Fruit fly (Drosophila melanogaster): Measurements from ENCODE around the gene CG31142.

Gene CG31142

DNA sequence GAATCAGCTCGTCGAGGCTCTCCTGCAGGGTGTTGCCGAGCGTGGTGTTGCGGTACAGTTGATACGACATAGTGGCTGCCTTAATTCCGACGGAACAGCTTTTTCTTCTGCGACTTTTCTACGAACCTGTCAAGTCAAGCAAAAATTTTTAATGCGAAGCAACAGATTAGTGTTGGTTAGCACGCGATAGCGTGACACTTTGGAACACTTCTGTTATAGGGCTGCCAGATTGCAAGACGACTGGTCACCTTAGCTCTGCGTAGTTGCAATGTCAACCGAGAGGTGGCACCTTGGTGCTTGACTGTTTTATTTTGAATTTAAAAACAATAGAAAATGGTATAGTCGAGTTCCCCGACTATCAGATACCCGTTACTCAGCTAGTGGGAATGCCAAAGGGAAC is 38.2 kb upstream of the CG31142 start, which contains the start of gene TfIIA-S:
Gene TfIIA-S (minus strand): TSS at position 175 of the 400 bp plus-strand sequence.
- peak; percentile 58 for TF ChIP-seq dmrt93B (GFP tag; optimal IDR thresholded peaks at IDR 0.05)
- no peak for TF ChIP-seq Hnf4 (GFP tag; optimal IDR thresholded peaks at IDR 0.05)
- no peak for TF ChIP-seq sage (GFP tag; optimal IDR thresholded peaks at IDR 0.05)
- TF ChIP-seq tai (GFP tag; optimal IDR thresholded peaks at IDR 0.05) = no peak
- TF ChIP-seq h (GFP tag; optimal IDR thresholded peaks at IDR 0.05) = peak; percentile 83
- TF ChIP-seq lola (GFP tag; optimal IDR thresholded peaks at IDR 0.05) = no peak
- TF ChIP-seq Dfd (GFP tag; optimal IDR thresholded peaks at IDR 0.05) = no peak
- TF ChIP-seq fru (GFP tag; optimal IDR thresholded peaks at IDR 0.05) = peak; percentile 72
- TF ChIP-seq psq (GFP tag; optimal IDR thresholded peaks at IDR 0.05) = peak; percentile 58
- peak; percentile 71 for TF ChIP-seq HLH106 (tag; optimal IDR thresholded peaks at IDR 0.05)
- peak; percentile 10 for TF ChIP-seq CG32264 (GFP tag; optimal IDR thresholded peaks at IDR 0.05)
- TF ChIP-seq woc (GFP tag; optimal IDR thresholded peaks at IDR 0.05) = no peak
- no peak for TF ChIP-seq Hr78 (GFP tag; optimal IDR thresholded peaks at IDR 0.05)
- TF ChIP-seq foxo (GFP tag; optimal IDR thresholded peaks at IDR 0.05) = peak in 1 of 2 experiments; percentile 88
- TF ChIP-seq brk (GFP tag; optimal IDR thresholded peaks at IDR 0.05) = no peak
- peak; percentile 57 for TF ChIP-seq Jra (GFP tag; optimal IDR thresholded peaks at IDR 0.05)
- TF ChIP-seq CrebA (GFP tag; optimal IDR thresholded peaks at IDR 0.05; ENCODE audit: borderline replicate concordance) = no peak
- TF ChIP-seq Sp1 (GFP tag; optimal IDR thresholded peaks at IDR 0.05) = peak; percentile 61
- peak; percentile 87 for TF ChIP-seq rgr (GFP tag; optimal IDR thresholded peaks at IDR 0.05)
- peak; percentile 66 for TF ChIP-seq OdsH (GFP tag; optimal IDR thresholded peaks at IDR 0.05)
- no peak for TF ChIP-seq usp (GFP tag; optimal IDR thresholded peaks at IDR 0.05)
- TF ChIP-seq Abd-B (GFP tag; optimal IDR thresholded peaks at IDR 0.05) = no peak
- peak; percentile 79 for TF ChIP-seq br (GFP tag; optimal IDR thresholded peaks at IDR 0.05)
- TF ChIP-seq N (GFP tag; optimal IDR thresholded peaks at IDR 0.05) = no peak
- TF ChIP-seq Myc (optimal IDR thresholded peaks at IDR 0.05) = no peak
- TF ChIP-seq ey (GFP tag; optimal IDR thresholded peaks at IDR 0.05) = peak; percentile 75
- peak; percentile 45 for TF ChIP-seq GATAd (GFP tag; optimal IDR thresholded peaks at IDR 0.05)
- TF ChIP-seq dsf (GFP tag; optimal IDR thresholded peaks at IDR 0.05; ENCODE audit: borderline replicate concordance) = no peak
- TF ChIP-seq Hr83 (GFP tag; optimal IDR thresholded peaks at IDR 0.05; ENCODE audit: poor library complexity, severe bottlenecking) = peak; percentile 95
- TF ChIP-seq Rel (GFP tag; optimal IDR thresholded peaks at IDR 0.05) = no peak
- TF ChIP-seq Rel (tag; optimal IDR thresholded peaks at IDR 0.05) = peak; percentile 69
- no peak for TF ChIP-seq Vsx2 (GFP tag; optimal IDR thresholded peaks at IDR 0.05; ENCODE audit: partially characterized antibody)
- TF ChIP-seq Dif (GFP tag; optimal IDR thresholded peaks at IDR 0.05; ENCODE audit: partially characterized antibody) = peak; percentile 62
- no peak for TF ChIP-seq jim (GFP tag; optimal IDR thresholded peaks at IDR 0.05)
- TF ChIP-seq dl (GFP tag; optimal IDR thresholded peaks at IDR 0.05; ENCODE audit: insufficient read depth in 1 of 2, partially characterized antibody in 2 of 2) = no peak
- TF ChIP-seq CG9705 (GFP tag; optimal IDR thresholded peaks at IDR 0.05) = peak; percentile 77
- TF ChIP-seq Mio (GFP tag; optimal IDR thresholded peaks at IDR 0.05) = peak; percentile 44
- no peak for TF ChIP-seq pan (optimal IDR thresholded peaks at IDR 0.05)
- peak; percentile 78 for TF ChIP-seq sv (GFP tag; optimal IDR thresholded peaks at IDR 0.05)

DNA sequence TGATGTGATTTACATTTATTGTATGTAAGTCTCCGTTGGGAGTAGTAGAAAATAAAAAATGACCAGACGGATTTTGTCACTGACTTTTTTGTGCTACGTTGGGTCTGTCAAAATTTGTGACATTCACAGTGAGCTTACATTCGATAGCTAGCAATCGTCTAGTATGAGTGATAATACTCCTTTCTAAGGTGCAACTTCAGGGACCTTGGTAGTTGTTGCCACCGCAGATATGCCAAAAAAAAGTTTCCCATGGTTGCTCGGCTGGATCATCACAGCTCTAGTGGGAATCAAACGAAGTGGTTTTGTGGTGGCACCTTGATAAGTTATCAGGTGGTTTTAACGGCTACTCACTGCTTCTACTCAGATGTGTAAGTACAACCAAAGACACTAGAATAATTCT is 35.6 kb upstream of the CG31142 start, which contains the start of gene tbrd-1:
Gene tbrd-1 (minus strand): TSS at position 101 of the 400 bp plus-strand sequence.
- no peak for TF ChIP-seq Dfd (GFP tag; optimal IDR thresholded peaks at IDR 0.05)
- no peak for TF ChIP-seq dl (GFP tag; optimal IDR thresholded peaks at IDR 0.05; ENCODE audit: insufficient read depth in 1 of 2, partially characterized antibody in 2 of 2)
- TF ChIP-seq GATAd (GFP tag; optimal IDR thresholded peaks at IDR 0.05) = no peak
- no peak for TF ChIP-seq N (GFP tag; optimal IDR thresholded peaks at IDR 0.05)
- no peak for TF ChIP-seq pan (optimal IDR thresholded peaks at IDR 0.05)
- TF ChIP-seq Dif (GFP tag; optimal IDR thresholded peaks at IDR 0.05; ENCODE audit: partially characterized antibody) = no peak
- TF ChIP-seq br (GFP tag; optimal IDR thresholded peaks at IDR 0.05) = no peak

DNA sequence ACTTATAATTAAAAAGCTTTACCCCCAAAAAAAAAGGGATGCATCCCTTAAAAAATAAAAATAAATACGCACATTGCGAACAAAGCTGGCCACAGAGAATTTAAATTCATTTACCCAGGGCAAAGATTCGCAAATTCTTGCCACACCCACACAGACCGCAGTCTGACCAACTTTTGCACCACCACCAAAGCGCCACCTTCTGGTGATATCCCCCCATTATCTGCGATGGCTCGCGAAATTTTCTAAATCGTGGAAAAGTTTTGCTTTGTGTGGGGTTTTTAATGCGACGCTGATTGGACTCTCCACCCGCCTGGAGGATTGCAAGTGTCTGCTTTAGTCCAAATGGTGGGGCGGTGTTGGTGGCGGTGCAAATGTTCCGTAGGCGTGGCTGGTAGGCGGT is 29.0 kb upstream of the CG31142 start:
- TF ChIP-seq dsf (GFP tag; optimal IDR thresholded peaks at IDR 0.05; ENCODE audit: borderline replicate concordance) (no peak), Mio (GFP tag; optimal IDR thresholded peaks at IDR 0.05) (no peak), Vsx2 (GFP tag; optimal IDR thresholded peaks at IDR 0.05; ENCODE audit: partially characterized antibody) (no peak)
